Worm (Caenorhabditis elegans): ENCODE measurements around the gene T15H9.5.

ce11 chrII:9611347-9611923 lies at the start of gene T15H9.5, which contains the start of gene T15H9.4:
- TF ChIP-seq snpc-4 (tag; optimal IDR thresholded peaks at IDR 0.05) (no peak), skn-1 (tag; optimal IDR thresholded peaks at IDR 0.05) (no peak), fos-1 (tag; optimal IDR thresholded peaks at IDR 0.05) (no peak), dmd-4 (tag; optimal IDR thresholded peaks at IDR 0.05) (no peak), lin-39 (tag; optimal IDR thresholded peaks at IDR 0.05) (no peak), nhr-77 (tag; optimal IDR thresholded peaks at IDR 0.05) (no peak), ZK546.5 (tag; optimal IDR thresholded peaks at IDR 0.05) (no peak), nhr-11 (tag; optimal IDR thresholded peaks at IDR 0.05) (no peak), zag-1 (tag; optimal IDR thresholded peaks at IDR 0.05) (no peak), unc-62 (GFP tag; optimal IDR thresholded peaks at IDR 0.05) (no peak)

All from whole organism, L2 larva.